Fruit fly (Drosophila melanogaster) whole organism, wandering third instar larva: Measurements from ENCODE around the gene Actn3.
A peak's percentile ranks its signal among the peaks of the same experiment; 100 is the strongest.

Experiments
- Dfd ChIP-seq: fragments of >200 bp; optimal IDR thresholded peaks from 2 replicates; lab custom pipeline; 2017; ENCODE audit warnings: missing biosample characterization, missing genetic modification characterization
- brk ChIP-seq: fragments of 200-800 bp; sonication (Bioruptor generic); optimal IDR thresholded peaks from 2 replicates; lab custom pipeline; 2016; ENCODE audit warnings: missing biosample characterization, mild to moderate bottlenecking, missing genetic modification characterization
- dmrt93B ChIP-seq: fragments of 200-800 bp; sonication (Bioruptor generic); optimal IDR thresholded peaks from 2 replicates; lab custom pipeline; 2018; ENCODE audit warnings: missing biosample characterization, mild to moderate bottlenecking, missing genetic modification characterization
- rgr ChIP-seq: fragments of 200-800 bp; sonication (Bioruptor generic); optimal IDR thresholded peaks from 3 replicates; lab custom pipeline; 2016; ENCODE audit warnings: missing biosample characterization, mild to moderate bottlenecking, missing genetic modification characterization
- sage ChIP-seq: fragments of 200-800 bp; sonication (Bioruptor generic); optimal IDR thresholded peaks from 2 replicates; lab custom pipeline; 2016; ENCODE audit warnings: missing biosample characterization, mild to moderate bottlenecking, missing genetic modification characterization

Gene Actn3

dm6 chr3R:16933350-16933749 is 44.2 kb downstream of the Actn3 start:
- no peak for TF ChIP-seq dmrt93B (GFP tag; lab: Kevin White, UChicago)
- no peak for TF ChIP-seq sage (GFP tag; lab: Kevin White, UChicago)
- TF ChIP-seq rgr (GFP tag; lab: Kevin White, UChicago), result no peak
- TF ChIP-seq, all 38 proteins: peak for 0

DNA sequence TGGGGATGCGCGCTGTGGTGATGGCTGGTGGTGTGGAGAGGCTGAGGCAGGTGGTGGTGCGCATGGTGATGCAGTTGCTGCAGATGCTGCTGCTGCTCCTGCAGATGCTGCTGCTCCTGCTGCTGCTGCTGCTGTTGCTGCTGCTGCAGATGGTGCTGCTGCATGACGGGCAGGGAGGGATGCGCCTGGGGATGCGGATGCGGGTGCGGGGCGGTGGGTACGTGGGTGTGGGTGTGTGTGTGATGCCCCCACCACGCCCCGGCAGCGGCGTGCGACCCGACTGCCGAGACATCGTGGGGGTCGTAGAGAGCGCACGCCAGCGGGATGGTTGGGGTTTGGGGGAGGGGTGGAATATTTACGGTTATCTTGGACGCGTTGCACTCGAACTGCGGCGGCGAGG is 44.7 kb downstream of the Actn3 start:
- TF ChIP-seq brk (GFP tag; lab: Kevin White, UChicago), result no peak
- peak; percentile 85 for TF ChIP-seq Dfd
